Worm (Caenorhabditis elegans): ENCODE results near the gene cbp-2.

- no peak for TF ChIP-seq ceh-9 (tag; optimal IDR thresholded peaks at IDR 0.05)
- TF ChIP-seq unc-62 (GFP tag; optimal IDR thresholded peaks at IDR 0.05), result no peak
- no peak for TF ChIP-seq nhr-77 (tag; optimal IDR thresholded peaks at IDR 0.05)
- TF ChIP-seq nhr-12 (tag; optimal IDR thresholded peaks at IDR 0.05), result no peak
- TF ChIP-seq fos-1 (tag; optimal IDR thresholded peaks at IDR 0.05), result no peak
- TF ChIP-seq lin-15B (tag; optimal IDR thresholded peaks at IDR 0.05), result no peak
- no peak for TF ChIP-seq ama-1 (optimal IDR thresholded peaks at IDR 0.05)
- TF ChIP-seq elt-2 (tag; optimal IDR thresholded peaks at IDR 0.05), result peak; percentile 98
Measured at ce11 chrIII:9930406-9930805, 7.4 kb downstream of the cbp-2 start.

All from whole organism, L3 larva.